Worm (Caenorhabditis elegans): ENCODE measurements around the gene Y54G2A.40.

ce11 chrIV:2832587-2832986 lies 13.7 kb upstream of the Y54G2A.40 start, which contains the start of the genes Y54G2A.48 and pudl-1:
- TF ChIP-seq F16B12.6 (tag; optimal IDR thresholded peaks at IDR 0.05) (no peak), mep-1 (tag; optimal IDR thresholded peaks at IDR 0.05) (no peak), lin-13 (GFP tag; optimal IDR thresholded peaks at IDR 0.05) (no peak), zag-1 (tag; optimal IDR thresholded peaks at IDR 0.05) (no peak), efl-3 (GFP tag; optimal IDR thresholded peaks at IDR 0.05) (no peak), dpl-1 (GFP tag; optimal IDR thresholded peaks at IDR 0.05) (no peak), nhr-12 (tag; optimal IDR thresholded peaks at IDR 0.05) (no peak), pqm-1 (tag; optimal IDR thresholded peaks at IDR 0.05) (no peak), unc-62 (GFP tag; optimal IDR thresholded peaks at IDR 0.05) (no peak), fos-1 (tag; optimal IDR thresholded peaks at IDR 0.05) (no peak), unc-86 (tag; optimal IDR thresholded peaks at IDR 0.05) (no peak), nhr-237 (tag; optimal IDR thresholded peaks at IDR 0.05) (no peak)
